Worm (Caenorhabditis elegans): ENCODE measurements around the gene nep-8.

ce11 chrII:3452421-3452820, 48.8 kb downstream of the nep-8 start, which contains the start of gene C16C8.12:
- TF ChIP-seq ceh-36 (tag; optimal IDR thresholded peaks at IDR 0.05) (no peak), flt-1 (GFP tag; IDR thresholded peaks at IDR 0.05) (no peak), ama-1 (optimal IDR thresholded peaks at IDR 0.05) (no peak), pes-1 (GFP tag; IDR thresholded peaks at IDR 0.05) (no peak), ets-7 (tag; optimal IDR thresholded peaks at IDR 0.05) (no peak), sea-1 (GFP tag; conservative IDR thresholded peaks at IDR 0.05) (no peak), tra-4 (tag; optimal IDR thresholded peaks at IDR 0.05) (no peak), hnd-1 (tag; optimal IDR thresholded peaks at IDR 0.05) (no peak), ceh-13 (GFP tag; optimal IDR thresholded peaks at IDR 0.05) (no peak), tbx-37 (GFP tag; conservative IDR thresholded peaks at IDR 0.05) (no peak), hmbx-1 (tag; optimal IDR thresholded peaks at IDR 0.05) (no peak), F13C5.2 (tag; optimal IDR thresholded peaks at IDR 0.05) (no peak), B0310.2 (tag; optimal IDR thresholded peaks at IDR 0.05) (no peak)
